Worm (Caenorhabditis elegans) whole organism, L3 larva: ENCODE data around the gene T26C11.8.
A peak's percentile ranks its signal among the peaks of the same experiment; 100 is the strongest.

Experiments
- R02D3.7 ChIP-seq: fragments of 150-350 bp; optimal IDR thresholded peaks from 2 replicates; lab custom pipeline; 2014; ENCODE audit warnings: missing biosample characterization, missing genetic modification characterization
- ZK546.5 ChIP-seq: sonication (generic microtip); optimal IDR thresholded peaks from 2 replicates; lab custom pipeline; 2017; ENCODE audit warnings: missing biosample characterization, missing genetic modification characterization
- aly-2 ChIP-seq: fragments of 150-350 bp; optimal IDR thresholded peaks from 2 replicates; lab custom pipeline; 2014; ENCODE audit warnings: missing biosample characterization, missing genetic modification characterization
- ama-1 ChIP-seq: fragments of 150-350 bp; optimal IDR thresholded peaks from 2 replicates; lab custom pipeline; 2018
- ceh-16 ChIP-seq: sonication (generic microtip); optimal IDR thresholded peaks from 2 replicates; lab custom pipeline; 2017; ENCODE audit warnings: missing biosample characterization, missing genetic modification characterization
- ceh-28 ChIP-seq: fragments of 150-350 bp; optimal IDR thresholded peaks from 2 replicates; lab custom pipeline; 2014; ENCODE audit warnings: missing biosample characterization, missing genetic modification reagents, missing genetic modification characterization
- ceh-82 ChIP-seq: fragments of 150-350 bp; optimal IDR thresholded peaks from 2 replicates; lab custom pipeline; 2014; ENCODE audit warnings: missing biosample characterization, missing genetic modification characterization
- ceh-9 ChIP-seq: sonication (generic microtip); optimal IDR thresholded peaks from 2 replicates; lab custom pipeline; 2018; ENCODE audit warnings: missing biosample characterization, missing genetic modification characterization
- daf-12 ChIP-seq: fragments of 150-350 bp; optimal IDR thresholded peaks from 2 replicates; lab custom pipeline; 2014; ENCODE audit warnings: missing biosample characterization, missing genetic modification reagents, missing genetic modification characterization
- egl-27 ChIP-seq: sonication (generic microtip); optimal IDR thresholded peaks from 4 replicates; lab custom pipeline; 2017; ENCODE audit warnings: missing biosample characterization, missing genetic modification reagents, missing genetic modification characterization
- egl-5 ChIP-seq: fragments of 150-350 bp; optimal IDR thresholded peaks from 2 replicates; lab custom pipeline; 2017; ENCODE audit warnings: missing biosample characterization, missing genetic modification reagents, missing genetic modification characterization, inconsistent platforms
- elt-1 ChIP-seq: fragments of 150-350 bp; optimal IDR thresholded peaks from 2 replicates; lab custom pipeline; 2014; ENCODE audit warnings: missing biosample characterization, missing genetic modification characterization
- elt-2 ChIP-seq: sonication (generic microtip); optimal IDR thresholded peaks from 2 replicates; lab custom pipeline; 2016; ENCODE audit warnings: missing genetic modification reagents, mild to moderate bottlenecking, missing genetic modification characterization, missing compliant biosample characterization
- elt-3 ChIP-seq, 3 experiments: fragments of 150-350 bp in 1 of 3; sonication (generic microtip) in 2 of 3; optimal IDR thresholded peaks; 2 replicates in 2 of 3; 4 replicates in 1 of 3; lab custom pipeline; 2014 to 2017; ENCODE audit warnings: missing biosample characterization in 3 of 3, missing genetic modification characterization in 3 of 3
- eor-1 ChIP-seq, 2 experiments: fragments of 150-350 bp; optimal IDR thresholded peaks; 2 replicates each; lab custom pipeline; 2014 to 2018; ENCODE audit warnings: missing biosample characterization in 2 of 2, missing genetic modification characterization in 2 of 2
- fkh-10 ChIP-seq: sonication (generic microtip); optimal IDR thresholded peaks from 2 replicates; lab custom pipeline; 2017; ENCODE audit warnings: missing biosample characterization, missing genetic modification reagents, missing genetic modification characterization
- fkh-2 ChIP-seq: fragments of 150-350 bp; optimal IDR thresholded peaks from 2 replicates; lab custom pipeline; 2014; ENCODE audit warnings: missing biosample characterization, missing genetic modification reagents, missing genetic modification characterization
- fos-1 ChIP-seq: fragments of 150-350 bp; optimal IDR thresholded peaks from 2 replicates; lab custom pipeline; 2014; ENCODE audit warnings: missing biosample characterization, missing genetic modification characterization
- hmg-11 ChIP-seq: sonication (generic microtip); optimal IDR thresholded peaks from 2 replicates; lab custom pipeline; 2016; ENCODE audit warnings: missing genetic modification characterization, missing compliant biosample characterization
- jun-1 ChIP-seq: fragments of 150-350 bp; optimal IDR thresholded peaks from 2 replicates; lab custom pipeline; 2014; ENCODE audit warnings: missing biosample characterization, missing genetic modification reagents, missing genetic modification characterization
- lin-15B ChIP-seq: fragments of 150-350 bp; optimal IDR thresholded peaks from 2 replicates; lab custom pipeline; 2014; ENCODE audit warnings: missing biosample characterization, missing genetic modification characterization
- lin-39 ChIP-seq: fragments of 150-350 bp; optimal IDR thresholded peaks from 2 replicates; lab custom pipeline; 2018; ENCODE audit warnings: missing biosample characterization, missing genetic modification reagents, missing genetic modification characterization
- lsy-12 ChIP-seq: sonication (generic microtip); optimal IDR thresholded peaks from 2 replicates; lab custom pipeline; 2016; ENCODE audit warnings: mild to moderate bottlenecking, missing genetic modification characterization, missing compliant biosample characterization
- mdl-1 ChIP-seq: fragments of 150-350 bp; optimal IDR thresholded peaks from 2 replicates; lab custom pipeline; 2014; ENCODE audit warnings: missing biosample characterization, missing genetic modification characterization
- mml-1 ChIP-seq: fragments of 150-350 bp; sonication (generic microtip); optimal IDR thresholded peaks from 3 replicates; lab custom pipeline; 2014; ENCODE audit warnings: missing biosample characterization, missing genetic modification characterization
- nfya-1 ChIP-seq: sonication (generic microtip); optimal IDR thresholded peaks from 2 replicates; lab custom pipeline; 2017; ENCODE audit warnings: missing genetic modification characterization, mild to moderate bottlenecking, missing compliant biosample characterization, antibody characterized with exemption, moderate library complexity; ENCODE audit not compliant: insufficient read depth
- nhr-11 ChIP-seq: fragments of 150-350 bp; optimal IDR thresholded peaks from 2 replicates; lab custom pipeline; 2014; ENCODE audit warnings: missing biosample characterization, missing genetic modification characterization
- nhr-12 ChIP-seq: fragments of 150-350 bp; optimal IDR thresholded peaks from 2 replicates; lab custom pipeline; 2014; ENCODE audit warnings: missing biosample characterization, missing genetic modification characterization
- nhr-23 ChIP-seq: fragments of 150-350 bp; optimal IDR thresholded peaks from 2 replicates; lab custom pipeline; 2014; ENCODE audit warnings: missing biosample characterization, missing genetic modification reagents, missing genetic modification characterization
- nhr-237 ChIP-seq: fragments of 150-350 bp; optimal IDR thresholded peaks from 2 replicates; lab custom pipeline; 2014; ENCODE audit warnings: missing biosample characterization, missing genetic modification characterization
- nhr-25 ChIP-seq: sonication (generic microtip); optimal IDR thresholded peaks from 2 replicates; lab custom pipeline; 2017; ENCODE audit warnings: missing biosample characterization, missing genetic modification characterization
- nhr-28 ChIP-seq: fragments of 150-350 bp; optimal IDR thresholded peaks from 2 replicates; lab custom pipeline; 2014; ENCODE audit warnings: missing biosample characterization, missing genetic modification characterization
- nhr-43 ChIP-seq: sonication (generic microtip); optimal IDR thresholded peaks from 2 replicates; lab custom pipeline; 2016; ENCODE audit warnings: mild to moderate bottlenecking, missing genetic modification characterization, missing compliant biosample characterization; ENCODE audit not compliant: poor library complexity, severe bottlenecking
- nhr-67 ChIP-seq: fragments of 150-350 bp; optimal IDR thresholded peaks from 2 replicates; lab custom pipeline; 2014; ENCODE audit warnings: missing biosample characterization, missing genetic modification characterization
- nhr-76 ChIP-seq: fragments of 150-350 bp; sonication (generic microtip); optimal IDR thresholded peaks from 5 replicates; lab custom pipeline; 2014; ENCODE audit warnings: missing biosample characterization, missing genetic modification characterization
- nhr-77 ChIP-seq: fragments of 150-350 bp; optimal IDR thresholded peaks from 2 replicates; lab custom pipeline; 2014; ENCODE audit warnings: missing biosample characterization, missing genetic modification characterization
- pha-4 ChIP-seq: fragments of 150-350 bp; optimal IDR thresholded peaks from 2 replicates; lab custom pipeline; 2014; ENCODE audit warnings: missing biosample characterization, missing genetic modification reagents, missing genetic modification characterization
- pqm-1 ChIP-seq: fragments of 150-350 bp; optimal IDR thresholded peaks from 2 replicates; lab custom pipeline; 2017; ENCODE audit warnings: missing biosample characterization, missing genetic modification characterization, inconsistent platforms
- sea-2 ChIP-seq: fragments of 150-350 bp; sonication (generic microtip); optimal IDR thresholded peaks from 4 replicates; lab custom pipeline; 2014; ENCODE audit warnings: missing biosample characterization, missing genetic modification reagents, missing genetic modification characterization
- skn-1 ChIP-seq: fragments of 150-350 bp; optimal IDR thresholded peaks from 2 replicates; lab custom pipeline; 2014; ENCODE audit warnings: missing biosample characterization, missing genetic modification characterization
- snpc-4 ChIP-seq: fragments of 150-350 bp; optimal IDR thresholded peaks from 2 replicates; lab custom pipeline; 2014; ENCODE audit warnings: missing biosample characterization, missing genetic modification characterization
- tbx-2 ChIP-seq: sonication (generic microtip); optimal IDR thresholded peaks from 2 replicates; lab custom pipeline; 2016; ENCODE audit warnings: mild to moderate bottlenecking, missing genetic modification characterization, missing compliant biosample characterization
- unc-39 ChIP-seq: sonication (generic microtip); optimal IDR thresholded peaks from 4 replicates; lab custom pipeline; 2017; ENCODE audit warnings: missing biosample characterization, missing genetic modification characterization
- unc-62 ChIP-seq: fragments of 150-350 bp; sonication (generic microtip); optimal IDR thresholded peaks from 4 replicates; lab custom pipeline; 2014; ENCODE audit warnings: missing biosample characterization, missing genetic modification reagents, missing genetic modification characterization
- zag-1 ChIP-seq: fragments of 150-350 bp; optimal IDR thresholded peaks from 2 replicates; lab custom pipeline; 2014; ENCODE audit warnings: missing biosample characterization, missing genetic modification characterization
- ztf-11 ChIP-seq: fragments of 150-350 bp; optimal IDR thresholded peaks from 2 replicates; lab custom pipeline; 2014; ENCODE audit warnings: missing biosample characterization, missing genetic modification characterization
- ztf-4 ChIP-seq: fragments of 150-350 bp; optimal IDR thresholded peaks from 2 replicates; lab custom pipeline; 2014; ENCODE audit warnings: missing biosample characterization, missing genetic modification characterization

T26C11.8 gene

ce11 chrX:1880665-1881064 lies 20.1 kb downstream of the T26C11.8 start (continued):
- TF ChIP-seq nhr-76 (tag; lab: Kevin White, UChicago), result no peak
- peak; percentile 65 for TF ChIP-seq tbx-2 (tag; lab: Kevin White, UChicago)
- no peak for TF ChIP-seq ceh-16

- TF ChIP-seq ceh-28 (tag; lab: Kevin White, UChicago) (peak; percentile 63), snpc-4 (tag; lab: Kevin White, UChicago) (peak; percentile 64), jun-1 (tag; lab: Kevin White, UChicago) (peak; percentile 67), mml-1 (tag; lab: Kevin White, UChicago) (no peak), ztf-11 (no peak), elt-1 (tag; lab: Kevin White, UChicago) (no peak), nhr-23 (no peak), nhr-12 (tag; lab: Kevin White, UChicago) (no peak), nhr-77 (tag; lab: Kevin White, UChicago) (no peak), unc-39 (tag; lab: Kevin White, UChicago) (no peak), pqm-1 (no peak), nhr-28 (no peak), lin-39 (peak; percentile 16), fos-1 (tag; lab: Kevin White, UChicago) (no peak), skn-1 (peak; percentile 80), sea-2 (no peak), ceh-9 (tag; lab: Kevin White, UChicago) (no peak), pha-4 (tag; lab: Kevin White, UChicago) (peak; percentile 27), daf-12 (no peak), fkh-2 (tag; lab: Kevin White, UChicago) (no peak), zag-1 (tag; lab: Kevin White, UChicago) (no peak), eor-1 (tag; optimal IDR thresholded peaks at IDR 0.05; lab: Kevin White, UChicago) (no peak), egl-27 (no peak), nhr-76 (tag; lab: Kevin White, UChicago) (no peak), nfya-1 (tag; lab: Kevin White, UChicago) (peak; percentile 38), tbx-2 (tag; lab: Kevin White, UChicago) (peak; percentile 85), hmg-11 (tag; lab: Kevin White, UChicago) (no peak), elt-3 (tag; optimal IDR thresholded peaks at IDR 0.05; lab: Kevin White, UChicago) (no peak), elt-2 (tag; lab: Kevin White, UChicago) (peak; percentile 13), ama-1 (no peak), nhr-25 (tag; lab: Kevin White, UChicago) (no peak), nhr-67 (tag; lab: Kevin White, UChicago) (no peak), nhr-43 (no peak), ceh-16 (no peak), mdl-1 (no peak), ztf-4 (no peak), lsy-12 (tag; lab: Kevin White, UChicago) (peak; percentile 9), ZK546.5 (tag; lab: Kevin White, UChicago) (no peak), egl-5 (peak; percentile 5), unc-62 (no peak), fkh-10 (no peak), aly-2 (tag; lab: Kevin White, UChicago) (no peak), lin-15B (no peak), nhr-237 (tag; lab: Kevin White, UChicago) (no peak), nhr-11 (tag; lab: Kevin White, UChicago) (peak; percentile 32), ceh-82 (no peak), R02D3.7 (tag; lab: Kevin White, UChicago) (peak; percentile 25)
Measured at ce11 chrX:1888445-1889035, 28.0 kb downstream of the T26C11.8 start.
